Fruit fly (Drosophila melanogaster) whole organism, wandering third instar larva: ENCODE measurements around the gene Hmgcr.

Source experiments
- CG32264 ChIP-seq: fragments of 200-800 bp; sonication (Bioruptor generic); optimal IDR thresholded peaks from 2 replicates; lab custom pipeline; 2016; ENCODE audit warnings: missing biosample characterization, missing genetic modification characterization
- Vsx2 ChIP-seq: fragments of 200-300, 225-300 bp; sonication (Bioruptor generic); optimal IDR thresholded peaks from 2 replicates; lab custom pipeline; 2018; ENCODE audit warnings: missing biosample characterization, missing genetic modification characterization; ENCODE audit not compliant: partially characterized antibody
- br ChIP-seq: fragments of 200-800 bp; sonication (Bioruptor generic); optimal IDR thresholded peaks from 2 replicates; lab custom pipeline; 2016; ENCODE audit warnings: missing biosample characterization, missing genetic modification characterization
- dsf ChIP-seq: sonication (Bioruptor generic); optimal IDR thresholded peaks from 2 replicates; lab custom pipeline; 2016; ENCODE audit warnings: missing biosample characterization, missing genetic modification characterization, borderline replicate concordance
- h ChIP-seq: fragments of 200-800 bp; sonication (Bioruptor generic); optimal IDR thresholded peaks from 3 replicates; lab custom pipeline; 2016; ENCODE audit warnings: missing biosample characterization, mild to moderate bottlenecking, missing genetic modification characterization
- psq ChIP-seq: fragments of 200-800 bp; sonication (Bioruptor generic); optimal IDR thresholded peaks from 3 replicates; lab custom pipeline; 2017; ENCODE audit warnings: missing biosample characterization, mild to moderate bottlenecking, missing genetic modification characterization, moderate library complexity
- usp ChIP-seq: fragments of >200 bp; optimal IDR thresholded peaks from 2 replicates; lab custom pipeline; 2017; ENCODE audit warnings: missing biosample characterization, missing genetic modification characterization

- TF ChIP-seq br (GFP tag; lab: Kevin White, UChicago) (peak; percentile 51), Vsx2 (GFP tag; lab: Kevin White, UChicago) (no peak), CG32264 (GFP tag; lab: Kevin White, UChicago) (no peak), dsf (GFP tag; lab: Kevin White, UChicago) (no peak), h (GFP tag; lab: Kevin White, UChicago) (peak; percentile 75), usp (no peak), psq (GFP tag; lab: Kevin White, UChicago) (peak; percentile 34)
Observed at dm6 chr3R:23783961-23784360, 50.8 kb downstream of the Hmgcr start.
